Fruit fly (Drosophila melanogaster) whole organism, embryonic: Measurements from ENCODE around the gene Sdhaf3.

Experiments
- Abd-B ChIP-seq: fragments of 200-800 bp; sonication (Bioruptor generic); optimal IDR thresholded peaks from 2 replicates; lab custom pipeline; 2018; ENCODE audit warnings: missing biosample characterization, mild to moderate bottlenecking, missing genetic modification characterization, moderate library complexity
- Adf1 ChIP-seq: fragments of 200-800 bp; sonication (Bioruptor generic); IDR thresholded peaks from 2 replicates; pipeline ENCODE4 v1.3.6; 2022; ENCODE audit warnings: missing biosample characterization, missing genetic modification characterization
- Atf-2 ChIP-seq: fragments of 200-800 bp; sonication (Bioruptor generic); optimal IDR thresholded peaks from 2 replicates; lab custom pipeline; 2016; ENCODE audit warnings: missing biosample characterization, missing genetic modification characterization
- Bteb2 ChIP-seq: fragments of 200-800 bp; sonication (Bioruptor generic); optimal IDR thresholded peaks from 2 replicates; lab custom pipeline; 2016; ENCODE audit warnings: missing biosample characterization, missing genetic modification characterization
- CG10462 ChIP-seq: fragments of 200-800 bp; sonication (Bioruptor generic); optimal IDR thresholded peaks from 2 replicates; lab custom pipeline; 2016; ENCODE audit warnings: missing biosample characterization, missing genetic modification characterization
- CG10654 ChIP-seq: fragments of 200-800 bp; sonication (Bioruptor generic); optimal IDR thresholded peaks from 2 replicates; lab custom pipeline; 2016; ENCODE audit warnings: missing biosample characterization, missing genetic modification characterization
- CG11247 ChIP-seq: fragments of 200-800 bp; sonication (Bioruptor generic); IDR thresholded peaks from 2 replicates; pipeline ENCODE4 v1.3.6; 2022; ENCODE audit warnings: missing biosample characterization, missing genetic modification characterization
- CG13296 ChIP-seq: fragments of 200-800 bp; sonication (Bioruptor generic); optimal IDR thresholded peaks from 3 replicates; lab custom pipeline; 2018; ENCODE audit warnings: missing biosample characterization, mild to moderate bottlenecking, missing genetic modification characterization
- CG14014 ChIP-seq: fragments of 200-800 bp; sonication (Bioruptor generic); IDR thresholded peaks from 2 replicates; pipeline ENCODE4 v1.3.6; 2022; ENCODE audit warnings: missing biosample characterization, missing genetic modification characterization
- CG14050 ChIP-seq: fragments of 200-800 bp; sonication (Bioruptor generic); IDR thresholded peaks from 3 replicates; pipeline ENCODE4 v1.3.6; 2022; ENCODE audit warnings: missing biosample characterization, missing genetic modification characterization
- CG17568 ChIP-seq: fragments of 200-800 bp; sonication (Bioruptor generic); optimal IDR thresholded peaks from 2 replicates; lab custom pipeline; 2018; ENCODE audit warnings: missing biosample characterization, mild to moderate bottlenecking, missing genetic modification characterization, moderate library complexity
- CG1832 ChIP-seq: fragments of 200-800 bp; sonication (Bioruptor generic); optimal IDR thresholded peaks from 2 replicates; lab custom pipeline; 2017; ENCODE audit warnings: missing biosample characterization, mild to moderate bottlenecking, missing genetic modification characterization, inconsistent platforms
- CG2875 ChIP-seq: fragments of 200-800 bp; sonication (Bioruptor generic); optimal IDR thresholded peaks from 2 replicates; lab custom pipeline; 2017; ENCODE audit warnings: missing biosample characterization, mild to moderate bottlenecking, missing genetic modification characterization, missing genetic modification reagents
- CG3407 ChIP-seq: fragments of 200-800 bp; sonication (Bioruptor generic); optimal IDR thresholded peaks from 2 replicates; lab custom pipeline; 2018; ENCODE audit warnings: missing biosample characterization, mild to moderate bottlenecking, missing genetic modification characterization
- CG34224 ChIP-seq: fragments of 200-800 bp; sonication (Bioruptor generic); IDR thresholded peaks from 3 replicates; pipeline ENCODE4 v1.3.6; 2022; ENCODE audit warnings: missing biosample characterization, missing genetic modification characterization; ENCODE audit not compliant: partially characterized antibody
- CG3838 ChIP-seq: fragments of 200-800 bp; sonication (Bioruptor generic); optimal IDR thresholded peaks from 3 replicates; lab custom pipeline; 2016; ENCODE audit warnings: missing biosample characterization, missing genetic modification characterization
- CG4424 ChIP-seq: fragments of 200-800 bp; sonication (Bioruptor generic); optimal IDR thresholded peaks from 3 replicates; lab custom pipeline; 2016; ENCODE audit warnings: missing biosample characterization, missing genetic modification characterization
- CG5180 ChIP-seq: fragments of 200-800 bp; sonication (Bioruptor generic); optimal IDR thresholded peaks from 3 replicates; lab custom pipeline; 2017; ENCODE audit warnings: missing biosample characterization, missing genetic modification characterization, mild to moderate bottlenecking, moderate library complexity, missing genetic modification reagents
- CG7556 ChIP-seq: fragments of 200-800 bp; sonication (Bioruptor generic); optimal IDR thresholded peaks from 2 replicates; lab custom pipeline; 2017; ENCODE audit warnings: missing biosample characterization, mild to moderate bottlenecking, missing genetic modification characterization
- CG7963 ChIP-seq: fragments of 200-800 bp; sonication (Bioruptor generic); IDR thresholded peaks from 3 replicates; pipeline ENCODE4 v1.3.6; 2022; ENCODE audit warnings: missing biosample characterization, missing genetic modification characterization; ENCODE audit not compliant: partially characterized antibody
- CG9609 ChIP-seq: fragments of 200-800 bp; sonication (Bioruptor generic); optimal IDR thresholded peaks from 3 replicates; lab custom pipeline; 2016; ENCODE audit warnings: missing biosample characterization, missing genetic modification characterization
- CG9817 ChIP-seq: fragments of 200-800 bp; sonication (Bioruptor generic); optimal IDR thresholded peaks from 2 replicates; lab custom pipeline; 2018; ENCODE audit warnings: missing biosample characterization, mild to moderate bottlenecking, missing genetic modification characterization, moderate library complexity
- CoRest ChIP-seq: fragments of 200-800 bp; sonication (Bioruptor generic); optimal IDR thresholded peaks from 3 replicates; lab custom pipeline; 2018; ENCODE audit warnings: missing biosample characterization, mild to moderate bottlenecking, missing genetic modification characterization, moderate library complexity
- Dref ChIP-seq: fragments of 200-800 bp; sonication (Bioruptor generic); IDR thresholded peaks from 2 replicates; pipeline ENCODE4 v1.3.6; 2022; ENCODE audit warnings: missing biosample characterization, missing genetic modification characterization
- Drgx ChIP-seq: fragments of 200-800 bp; sonication (Bioruptor generic); IDR thresholded peaks from 2 replicates; pipeline ENCODE4 v1.3.6; 2022; ENCODE audit warnings: missing biosample characterization, missing genetic modification characterization
- E2f1 ChIP-seq: fragments of 200-800 bp; sonication (Bioruptor generic); IDR thresholded peaks from 2 replicates; pipeline ENCODE4 v1.3.6; 2022; ENCODE audit warnings: missing biosample characterization, missing genetic modification characterization
- Gsc ChIP-seq: fragments of 200-800 bp; sonication (Bioruptor generic); IDR thresholded peaks from 2 replicates; pipeline ENCODE4 v1.3.6; 2022; ENCODE audit warnings: missing biosample characterization, missing genetic modification characterization
- Hey ChIP-seq: fragments of 200-800 bp; sonication (Bioruptor generic); optimal IDR thresholded peaks from 3 replicates; lab custom pipeline; 2018; ENCODE audit warnings: missing biosample characterization, mild to moderate bottlenecking, missing genetic modification characterization
- Hmx ChIP-seq: fragments of 200-800 bp; sonication (Bioruptor generic); optimal IDR thresholded peaks from 2 replicates; lab custom pipeline; 2016; ENCODE audit warnings: missing biosample characterization, missing genetic modification characterization
- Hr51 ChIP-seq, 2 experiments: fragments of 200-800 bp; sonication (Bioruptor generic); optimal IDR thresholded peaks; 2 replicates in 1 of 2; 3 replicates in 1 of 2; lab custom pipeline; 2016 to 2018; ENCODE audit warnings: missing biosample characterization in 2 of 2, missing genetic modification characterization in 2 of 2, mild to moderate bottlenecking in 1 of 2, moderate library complexity in 1 of 2
- Mes4 ChIP-seq: fragments of 200-800 bp; sonication (Bioruptor generic); optimal IDR thresholded peaks from 2 replicates; lab custom pipeline; 2016; ENCODE audit warnings: missing biosample characterization, missing genetic modification characterization
- Nf-YC ChIP-seq: fragments of 200-800 bp; optimal IDR thresholded peaks from 3 replicates; lab custom pipeline; 2019; ENCODE audit warnings: missing biosample characterization, mild to moderate bottlenecking, missing genetic modification characterization, moderate library complexity
- Pdp1 ChIP-seq, 2 experiments: fragments of 200-800 bp; sonication (Bioruptor generic); optimal IDR thresholded peaks; 3 replicates each; lab custom pipeline; 2016; ENCODE audit warnings: missing biosample characterization in 2 of 2, missing genetic modification characterization in 2 of 2, mild to moderate bottlenecking in 1 of 2, moderate library complexity in 1 of 2
- Sin3A ChIP-seq: fragments of >200 bp; optimal IDR thresholded peaks from 2 replicates; lab custom pipeline; 2018
- Ssrp ChIP-seq: fragments of 200-800 bp; sonication (Bioruptor generic); optimal IDR thresholded peaks from 2 replicates; lab custom pipeline; 2018; ENCODE audit warnings: missing biosample characterization, mild to moderate bottlenecking, missing genetic modification characterization, moderate library complexity
- Xbp1 ChIP-seq: fragments of 200-800 bp; sonication (Bioruptor generic); optimal IDR thresholded peaks from 3 replicates; lab custom pipeline; 2016; ENCODE audit warnings: missing biosample characterization, mild to moderate bottlenecking, missing genetic modification characterization
- bab2 ChIP-seq: fragments of 200-800 bp; sonication (Bioruptor generic); optimal IDR thresholded peaks from 2 replicates; lab custom pipeline; 2016; ENCODE audit warnings: missing biosample characterization, missing genetic modification characterization
- cad ChIP-seq: fragments of >200 bp; optimal IDR thresholded peaks from 2 replicates; lab custom pipeline; 2017; ENCODE audit warnings: missing biosample characterization, missing genetic modification characterization
- cas ChIP-seq: fragments of 200-800 bp; sonication (Bioruptor generic); IDR thresholded peaks from 2 replicates; pipeline ENCODE4 v1.3.6; 2022; ENCODE audit warnings: missing biosample characterization, missing genetic modification characterization
- caup ChIP-seq: fragments of 200-800 bp; sonication (Bioruptor generic); optimal IDR thresholded peaks from 3 replicates; lab custom pipeline; 2017; ENCODE audit warnings: missing biosample characterization, mild to moderate bottlenecking, missing genetic modification characterization, moderate library complexity; ENCODE audit not compliant: severe bottlenecking
- dati ChIP-seq: fragments of 200-800 bp; sonication (Bioruptor generic); IDR thresholded peaks from 2 replicates; pipeline ENCODE4 v1.3.6; 2022; ENCODE audit warnings: missing biosample characterization, missing genetic modification characterization
- dpn ChIP-seq, 2 experiments: fragments of 200-800 bp; sonication (Bioruptor generic); optimal IDR thresholded peaks; 3 replicates each; lab custom pipeline; 2016; ENCODE audit warnings: missing biosample characterization in 2 of 2, missing genetic modification characterization in 2 of 2
- emc ChIP-seq: fragments of 200-800 bp; sonication (Bioruptor generic); optimal IDR thresholded peaks from 2 replicates; lab custom pipeline; 2016; ENCODE audit warnings: missing biosample characterization, missing genetic modification characterization
- ewg ChIP-seq: fragments of 200-800 bp; sonication (Bioruptor generic); optimal IDR thresholded peaks from 3 replicates; lab custom pipeline; 2017; ENCODE audit warnings: mild to moderate bottlenecking, missing biosample characterization, missing genetic modification reagents, missing genetic modification characterization
- gcm2 ChIP-seq: fragments of 200-800 bp; sonication (Bioruptor generic); optimal IDR thresholded peaks from 2 replicates; lab custom pipeline; 2016; ENCODE audit warnings: missing biosample characterization, missing genetic modification characterization
- lilli ChIP-seq: fragments of 200-800 bp; sonication (Bioruptor generic); optimal IDR thresholded peaks from 3 replicates; lab custom pipeline; 2016; ENCODE audit warnings: missing biosample characterization, missing genetic modification characterization
- luna ChIP-seq: fragments of 200-800 bp; sonication (Bioruptor generic); optimal IDR thresholded peaks from 2 replicates; lab custom pipeline; 2016; ENCODE audit warnings: missing biosample characterization, missing genetic modification characterization
- maf-S ChIP-seq: fragments of 200-800 bp; sonication (Bioruptor generic); optimal IDR thresholded peaks from 2 replicates; lab custom pipeline; 2016; ENCODE audit warnings: missing biosample characterization, missing genetic modification characterization
- org-1 ChIP-seq: fragments of 200-800 bp; sonication (Bioruptor generic); optimal IDR thresholded peaks from 2 replicates; lab custom pipeline; 2017; ENCODE audit warnings: missing biosample characterization, missing genetic modification characterization
- pfk ChIP-seq: fragments of 200-800 bp; sonication (Bioruptor generic); optimal IDR thresholded peaks from 2 replicates; lab custom pipeline; 2018; ENCODE audit warnings: missing biosample characterization, mild to moderate bottlenecking, missing genetic modification characterization, moderate library complexity
- sd ChIP-seq: fragments of 200-800 bp; sonication (Bioruptor generic); optimal IDR thresholded peaks from 3 replicates; lab custom pipeline; 2018; ENCODE audit warnings: missing biosample characterization, mild to moderate bottlenecking, missing genetic modification characterization, moderate library complexity
- wor ChIP-seq: fragments of 200-800 bp; sonication (Bioruptor generic); IDR thresholded peaks from 2 replicates; pipeline ENCODE4 v1.3.6; 2022; ENCODE audit warnings: missing biosample characterization, missing genetic modification characterization

The Sdhaf3 gene

DNA sequence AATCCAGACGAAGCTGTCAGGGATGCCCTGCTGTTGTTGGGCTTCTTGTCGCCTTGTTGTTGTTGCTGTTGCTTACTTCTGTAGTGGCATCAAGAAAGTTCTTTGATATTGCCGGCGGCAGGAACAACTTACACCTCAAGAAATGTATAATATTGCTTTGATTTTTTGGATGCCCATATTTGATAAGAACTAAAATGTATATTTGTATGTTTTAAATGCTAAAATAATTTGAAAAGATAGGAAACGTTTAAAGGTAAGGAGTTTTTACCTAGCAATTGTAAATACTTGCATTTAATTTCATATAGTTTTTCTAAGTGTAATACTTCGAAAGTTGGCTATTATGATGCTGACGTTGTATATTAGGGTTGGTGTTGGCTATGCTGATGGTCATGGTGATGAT is 27.9 kb upstream of the Sdhaf3 start (continued):
- TF ChIP-seq caup (GFP tag; lab: Kevin White, UChicago) (no peak), Mes4 (no peak), Abd-B (peak; percentile 40), CG3407 (no peak), cad (GFP tag; lab: Kevin White, UChicago) (no peak), CG7556 (peak; percentile 43), CG14014 (GFP tag; lab: Robert Waterston, UW) (no peak), CG9817 (tag; lab: Kevin White, UChicago) (peak; percentile 16), CG14050 (GFP tag; lab: Robert Waterston, UW) (no peak), wor (GFP tag; lab: Robert Waterston, UW) (no peak), emc (GFP tag; lab: Kevin White, UChicago) (no peak), Hmx (GFP tag; lab: Kevin White, UChicago) (no peak), CG17568 (GFP tag; lab: Kevin White, UChicago) (no peak), gcm2 (GFP tag; lab: Kevin White, UChicago) (no peak), Hey (tag; lab: Kevin White, UChicago) (no peak), Sin3A (lab: Kevin White, UChicago) (no peak), CG2875 (GFP tag; lab: Kevin White, UChicago) (no peak), cas (GFP tag; lab: Robert Waterston, UW) (no peak), Pdp1 (GFP tag; optimal IDR thresholded peaks at IDR 0.05; lab: Kevin White, UChicago) (no peak), Gsc (GFP tag; lab: Robert Waterston, UW) (no peak), dati (GFP tag; lab: Robert Waterston, UW) (no peak), ewg (no peak), org-1 (GFP tag; lab: Kevin White, UChicago) (no peak), maf-S (GFP tag; lab: Kevin White, UChicago) (no peak), bab2 (GFP tag; lab: Kevin White, UChicago) (no peak), dpn (GFP tag; optimal IDR thresholded peaks at IDR 0.05; lab: Kevin White, UChicago) (no peak), CG5180 (GFP tag; lab: Kevin White, UChicago) (no peak), CG11247 (GFP tag; lab: Robert Waterston, UW) (no peak), Atf-2 (GFP tag; lab: Kevin White, UChicago) (no peak), lilli (GFP tag; lab: Kevin White, UChicago) (no peak), Nf-YC (tag; lab: Kevin White, UChicago) (no peak), CG1832 (GFP tag; lab: Kevin White, UChicago) (no peak), E2f1 (GFP tag; lab: Robert Waterston, UW) (no peak), CG13296 (GFP tag; lab: Kevin White, UChicago) (no peak), luna (GFP tag; lab: Kevin White, UChicago) (no peak), CG9609 (GFP tag; lab: Kevin White, UChicago) (no peak), CG10462 (GFP tag; lab: Kevin White, UChicago) (no peak), Ssrp (tag; lab: Kevin White, UChicago) (peak; percentile 40), CG7963 (GFP tag; lab: Robert Waterston, UW) (no peak), Adf1 (no peak), sd (no peak), CG10654 (GFP tag; lab: Kevin White, UChicago) (peak; percentile 6), Bteb2 (GFP tag; lab: Kevin White, UChicago) (no peak), Drgx (GFP tag; lab: Robert Waterston, UW) (no peak), Xbp1 (GFP tag; lab: Kevin White, UChicago) (peak; percentile 3), CG34224 (GFP tag; lab: Robert Waterston, UW) (no peak), CG4424 (GFP tag; lab: Kevin White, UChicago) (peak; percentile 8), CoRest (tag; lab: Kevin White, UChicago) (peak; percentile 35), Dref (no peak), pfk (GFP tag; lab: Kevin White, UChicago) (no peak), Hr51 (GFP tag; optimal IDR thresholded peaks at IDR 0.05; lab: Kevin White, UChicago) (peak in 1 of 2 experiments; percentile 60), CG3838 (GFP tag; lab: Kevin White, UChicago) (no peak)
